Worm (Caenorhabditis elegans): ENCODE results near the gene txt-17.

The txt-17 gene

ce11 chrV:7084612-7085139 is 31.7 kb upstream of the txt-17 start, which contains the start of gene mys-1:
TSS of gene mys-1 (minus strand) at chrV:7084662.
- TF ChIP-seq sptf-1 (tag; optimal IDR thresholded peaks at IDR 0.05) (peak; percentile 22), unc-39 (tag; optimal IDR thresholded peaks at IDR 0.05) (no peak), ceh-39 (tag; optimal IDR thresholded peaks at IDR 0.05) (no peak), lsy-2 (tag; optimal IDR thresholded peaks at IDR 0.05) (peak; percentile 51), lin-13 (tag; optimal IDR thresholded peaks at IDR 0.05) (peak; percentile 2), elt-3 (tag; optimal IDR thresholded peaks at IDR 0.05) (no peak)

- TF ChIP-seq flh-1 (GFP tag; optimal IDR thresholded peaks at IDR 0.05) (no peak), ceh-43 (GFP tag; optimal IDR thresholded peaks at IDR 0.05) (no peak), bed-3 (GFP tag; optimal IDR thresholded peaks at IDR 0.05) (no peak), ham-2 (GFP tag; optimal IDR thresholded peaks at IDR 0.05) (no peak), lin-13 (tag; optimal IDR thresholded peaks at IDR 0.05) (no peak), pha-4 (tag; optimal IDR thresholded peaks at IDR 0.05) (no peak), nhr-76 (tag; optimal IDR thresholded peaks at IDR 0.05) (no peak), hlh-1 (tag; optimal IDR thresholded peaks at IDR 0.05) (no peak), elt-3 (tag; optimal IDR thresholded peaks at IDR 0.05) (no peak), M03D4.4 (tag; optimal IDR thresholded peaks at IDR 0.05) (no peak), lin-32 (GFP tag; optimal IDR thresholded peaks at IDR 0.05) (no peak), unc-120 (tag; optimal IDR thresholded peaks at IDR 0.05; ENCODE audit: poor library complexity, severe bottlenecking) (no peak), ceh-39 (tag; optimal IDR thresholded peaks at IDR 0.05) (no peak), unc-39 (tag; optimal IDR thresholded peaks at IDR 0.05) (no peak), sptf-1 (tag; optimal IDR thresholded peaks at IDR 0.05) (no peak), unc-62 (GFP tag; optimal IDR thresholded peaks at IDR 0.05) (no peak), lsy-2 (tag; optimal IDR thresholded peaks at IDR 0.05) (no peak), snpc-4 (tag; optimal IDR thresholded peaks at IDR 0.05) (no peak)
Observed at ce11 chrV:7079388-7079787, 26.4 kb upstream of the txt-17 start.

- no peak for TF ChIP-seq tbx-8 (GFP tag; optimal IDR thresholded peaks at IDR 0.05)
- TF ChIP-seq blmp-1 (tag; optimal IDR thresholded peaks at IDR 0.05), result no peak
- no peak for TF ChIP-seq ceh-39 (tag; optimal IDR thresholded peaks at IDR 0.05)
- TF ChIP-seq mab-5 (tag; optimal IDR thresholded peaks at IDR 0.05), result no peak
- no peak for TF ChIP-seq cnd-1 (tag; optimal IDR thresholded peaks at IDR 0.05)
- TF ChIP-seq ham-2 (GFP tag; optimal IDR thresholded peaks at IDR 0.05), result no peak
- TF ChIP-seq zip-8 (tag; optimal IDR thresholded peaks at IDR 0.05), result no peak
- no peak for TF ChIP-seq ceh-83 (GFP tag; optimal IDR thresholded peaks at IDR 0.05)
- TF ChIP-seq lin-32 (GFP tag; optimal IDR thresholded peaks at IDR 0.05), result no peak
- no peak for TF ChIP-seq elt-3 (tag; optimal IDR thresholded peaks at IDR 0.05)
- TF ChIP-seq ceh-43 (GFP tag; optimal IDR thresholded peaks at IDR 0.05), result no peak
- no peak for TF ChIP-seq mep-1 (tag; optimal IDR thresholded peaks at IDR 0.05)
- no peak for TF ChIP-seq snpc-4 (tag; optimal IDR thresholded peaks at IDR 0.05)
- no peak for TF ChIP-seq M03D4.4 (tag; optimal IDR thresholded peaks at IDR 0.05)
- TF ChIP-seq pha-4 (tag; optimal IDR thresholded peaks at IDR 0.05), result no peak
- TF ChIP-seq ztf-11 (tag; optimal IDR thresholded peaks at IDR 0.05), result no peak
- no peak for TF ChIP-seq flh-1 (GFP tag; optimal IDR thresholded peaks at IDR 0.05)
- TF ChIP-seq drap-1 (GFP tag; optimal IDR thresholded peaks at IDR 0.05), result no peak
- TF ChIP-seq unc-62 (GFP tag; optimal IDR thresholded peaks at IDR 0.05), result no peak
- TF ChIP-seq elt-1 (tag; optimal IDR thresholded peaks at IDR 0.05; ENCODE audit: borderline replicate concordance, insufficient read depth), result no peak
Observed at ce11 chrV:7078765-7079164, 25.8 kb upstream of the txt-17 start.

- TF ChIP-seq flh-1 (GFP tag; optimal IDR thresholded peaks at IDR 0.05), result no peak
- no peak for TF ChIP-seq ceh-39 (tag; optimal IDR thresholded peaks at IDR 0.05)
- TF ChIP-seq M03D4.4 (tag; optimal IDR thresholded peaks at IDR 0.05), result no peak
- TF ChIP-seq lin-13 (tag; optimal IDR thresholded peaks at IDR 0.05), result no peak
Observed at ce11 chrV:7076161-7076560, 23.2 kb upstream of the txt-17 start.

- TF ChIP-seq ceh-83 (GFP tag; optimal IDR thresholded peaks at IDR 0.05) (no peak), ceh-43 (GFP tag; optimal IDR thresholded peaks at IDR 0.05) (no peak), tbx-8 (GFP tag; optimal IDR thresholded peaks at IDR 0.05) (no peak), ztf-11 (tag; optimal IDR thresholded peaks at IDR 0.05) (no peak), unc-39 (tag; optimal IDR thresholded peaks at IDR 0.05) (no peak), M03D4.4 (tag; optimal IDR thresholded peaks at IDR 0.05) (no peak), bed-3 (GFP tag; optimal IDR thresholded peaks at IDR 0.05) (no peak), lsy-2 (tag; optimal IDR thresholded peaks at IDR 0.05) (no peak), cnd-1 (tag; optimal IDR thresholded peaks at IDR 0.05) (no peak), nhr-76 (tag; optimal IDR thresholded peaks at IDR 0.05) (no peak), flh-1 (GFP tag; optimal IDR thresholded peaks at IDR 0.05) (no peak), sptf-1 (tag; optimal IDR thresholded peaks at IDR 0.05) (no peak), pha-4 (tag; optimal IDR thresholded peaks at IDR 0.05) (no peak), mab-5 (tag; optimal IDR thresholded peaks at IDR 0.05) (no peak)
Observed at ce11 chrV:7075646-7076045, 22.6 kb upstream of the txt-17 start, which contains the start of gene npa-1. TSS of gene npa-1 (plus strand) at chrV:7075787.

All from whole organism, mixed stage, embryonic.